Fruit fly (Drosophila melanogaster): ENCODE measurements around the gene IPIP.

IPIP gene

DNA sequence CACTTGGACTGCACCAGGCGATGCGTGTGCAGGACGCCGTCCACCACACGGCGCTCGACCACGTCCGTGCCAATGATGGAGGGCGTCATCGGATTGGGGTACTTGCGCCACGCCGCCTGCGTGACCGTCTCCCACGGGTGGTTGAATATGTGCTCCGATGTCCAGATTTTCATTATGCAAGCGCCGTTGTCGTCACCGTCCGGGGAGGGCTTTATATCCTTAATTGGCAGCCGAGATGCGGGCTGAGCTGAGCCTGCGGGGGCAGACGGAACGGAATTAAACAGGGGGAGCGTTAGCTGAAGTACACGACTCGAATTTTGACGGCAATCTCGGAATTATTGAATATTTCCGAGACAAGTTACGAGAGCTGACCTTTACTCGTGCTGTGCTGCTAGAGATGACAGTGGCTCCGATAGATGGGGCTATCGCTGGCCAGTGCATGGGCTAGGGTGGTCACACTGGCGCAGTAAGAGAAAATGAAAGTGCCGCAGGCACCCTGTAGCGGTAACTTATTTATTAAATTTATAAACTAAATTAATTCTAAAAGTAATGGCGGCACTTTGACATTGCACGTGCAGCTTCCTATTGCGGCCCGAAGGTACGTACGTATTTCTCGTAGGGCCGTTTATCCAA, at the start of gene IPIP (continued):
- TF ChIP-seq CG1602 (GFP tag; optimal IDR thresholded peaks at IDR 0.05), result no peak
- peak; percentile 82 for TF ChIP-seq CG7963 (GFP tag; IDR thresholded peaks at IDR 0.05; ENCODE audit: partially characterized antibody)
- no peak for TF ChIP-seq az2 (GFP tag; optimal IDR thresholded peaks at IDR 0.05)
- peak; percentile 13 for TF ChIP-seq CTCF (GFP tag; optimal IDR thresholded peaks at IDR 0.05)
- TF ChIP-seq Lim3 (GFP tag; IDR thresholded peaks at IDR 0.05), result no peak
- no peak for TF ChIP-seq fd64A (GFP tag; optimal IDR thresholded peaks at IDR 0.05)
- peak; percentile 91 for TF ChIP-seq Bgb (GFP tag; IDR thresholded peaks at IDR 0.05; ENCODE audit: partially characterized antibody)
- TF ChIP-seq Blimp-1 (GFP tag; optimal IDR thresholded peaks at IDR 0.05), result peak; percentile 19
- TF ChIP-seq CG10147 (GFP tag; optimal IDR thresholded peaks at IDR 0.05), result no peak
- TF ChIP-seq CG31441 (GFP tag; IDR thresholded peaks at IDR 0.05), result no peak
- peak; percentile 65 for TF ChIP-seq CG12659 (GFP tag; optimal IDR thresholded peaks at IDR 0.05)
- no peak for TF ChIP-seq Xrp1 (GFP tag; IDR thresholded peaks at IDR 0.05)
- TF ChIP-seq CG1024 (GFP tag; IDR thresholded peaks at IDR 0.05), result 0 out of 2 replicates have a peak, but pooled peaks have one; percentile 43
- no peak for TF ChIP-seq prd (optimal IDR thresholded peaks at IDR 0.05)
- TF ChIP-seq prd (GFP tag; IDR thresholded peaks at IDR 0.05), result peak; percentile 44; the same call in 1 of the 3 replicates
- TF ChIP-seq HmgZ (tag; optimal IDR thresholded peaks at IDR 0.05), result peak; percentile 59
- no peak for TF ChIP-seq CG12219 (GFP tag; optimal IDR thresholded peaks at IDR 0.05)
- TF ChIP-seq otp (GFP tag; IDR thresholded peaks at IDR 0.05), result peak; percentile 34; the same call in 1 of the 3 replicates
- peak; percentile 39; the same call in 1 of the 2 replicates for TF ChIP-seq Nf-YA (GFP tag; IDR thresholded peaks at IDR 0.05)
- TF ChIP-seq Jarid2 (GFP tag; optimal IDR thresholded peaks at IDR 0.05), result no peak
- TF ChIP-seq MBD-R2 (GFP tag; IDR thresholded peaks at IDR 0.05), result peak; percentile 93
- peak; percentile 2 for TF ChIP-seq cwo (GFP tag; optimal IDR thresholded peaks at IDR 0.05)
- no peak for TF ChIP-seq zf30C (GFP tag; optimal IDR thresholded peaks at IDR 0.05)
- no peak for TF ChIP-seq Asciz (GFP tag; optimal IDR thresholded peaks at IDR 0.05)
- TF ChIP-seq Awh (GFP tag; IDR thresholded peaks at IDR 0.05), result no peak
- no peak for TF ChIP-seq CG6689 (GFP tag; IDR thresholded peaks at IDR 0.05)
- TF ChIP-seq CG30403 (GFP tag; optimal IDR thresholded peaks at IDR 0.05), result peak; percentile 26
- TF ChIP-seq CG10543 (GFP tag; optimal IDR thresholded peaks at IDR 0.05), result peak; percentile 51
- peak; percentile 46 for TF ChIP-seq CG2712 (tag; optimal IDR thresholded peaks at IDR 0.05)
- no peak for TF ChIP-seq pnt (GFP tag; optimal IDR thresholded peaks at IDR 0.05)
- peak; percentile 83 for TF ChIP-seq hb (GFP tag; IDR thresholded peaks at IDR 0.05; ENCODE audit: partially characterized antibody)
- peak; percentile 74 for TF ChIP-seq HLH4C (GFP tag; IDR thresholded peaks at IDR 0.05; ENCODE audit: partially characterized antibody)
- no peak for TF ChIP-seq lov (optimal IDR thresholded peaks at IDR 0.05)
- TF ChIP-seq lov (GFP tag; IDR thresholded peaks at IDR 0.05), result peak; percentile 60; the same call in 1 of the 3 replicates
- no peak for TF ChIP-seq PHDP (tag; optimal IDR thresholded peaks at IDR 0.05)
- TF ChIP-seq cad (GFP tag; optimal IDR thresholded peaks at IDR 0.05), result no peak
- no peak for TF ChIP-seq salm (tag; optimal IDR thresholded peaks at IDR 0.05)
- no peak for TF ChIP-seq danr (GFP tag; IDR thresholded peaks at IDR 0.05)
- TF ChIP-seq Atf3 (GFP tag; optimal IDR thresholded peaks at IDR 0.05), result no peak
- no peak for TF ChIP-seq fd3F (GFP tag; optimal IDR thresholded peaks at IDR 0.05)
- peak; percentile 75 for TF ChIP-seq mld (GFP tag; IDR thresholded peaks at IDR 0.05; ENCODE audit: partially characterized antibody)
- TF ChIP-seq CG17612 (GFP tag; IDR thresholded peaks at IDR 0.05), result no peak
- TF ChIP-seq Dll (GFP tag; IDR thresholded peaks at IDR 0.05; ENCODE audit: partially characterized antibody), result peak; percentile 74; the same call in 3 of the 4 replicates
- peak; percentile 17 for TF ChIP-seq CG13424 (tag; optimal IDR thresholded peaks at IDR 0.05)
- TF ChIP-seq Atf-2 (GFP tag; optimal IDR thresholded peaks at IDR 0.05), result no peak
- TF ChIP-seq Ada2b (GFP tag; IDR thresholded peaks at IDR 0.05), result no peak
- TF ChIP-seq shn (GFP tag; optimal IDR thresholded peaks at IDR 0.05), result no peak
- TF ChIP-seq Sox102F (GFP tag; optimal IDR thresholded peaks at IDR 0.05), result no peak
- TF ChIP-seq CG8290 (GFP tag; optimal IDR thresholded peaks at IDR 0.05), result no peak
- peak in 1 of 2 experiments; percentile 66 for TF ChIP-seq CG8290 (tag; optimal IDR thresholded peaks at IDR 0.05)
- no peak for TF ChIP-seq Drgx (GFP tag; IDR thresholded peaks at IDR 0.05)
